Fruit fly (Drosophila melanogaster): ENCODE measurements around the gene TM9SF4.
A peak's percentile ranks its signal among the peaks of the same experiment; 100 is the strongest.

The TM9SF4 gene

DNA sequence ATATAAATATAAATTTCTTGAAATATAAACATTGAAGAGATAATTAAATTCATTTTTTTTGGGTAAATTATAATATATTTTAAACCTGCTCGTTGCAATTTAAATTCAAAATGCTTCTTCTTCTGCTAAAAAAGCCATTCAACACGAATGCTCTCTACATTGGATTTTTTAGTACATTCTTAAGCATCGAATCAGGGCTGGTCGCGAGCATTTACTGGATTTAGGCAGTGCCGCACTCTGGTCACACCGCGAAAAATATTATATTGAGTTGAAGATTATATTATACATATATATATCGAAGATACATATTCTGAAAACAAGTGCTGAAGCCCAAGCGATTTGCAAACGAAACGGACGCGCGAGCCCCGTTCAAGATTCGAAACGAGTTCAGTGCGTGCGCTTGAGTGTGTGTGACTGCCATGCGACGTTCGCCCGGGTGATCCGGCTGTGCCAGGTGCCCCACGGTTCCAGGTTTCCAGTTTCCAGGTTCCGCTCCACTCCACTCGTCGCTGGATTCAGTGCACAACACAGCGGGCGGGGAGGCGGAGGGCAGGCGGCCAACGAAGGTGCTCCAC, 66.9 kb downstream of the TM9SF4 start, which contains the start of gene Sos (continued):
- TF ChIP-seq vfl (GFP tag; optimal IDR thresholded peaks at IDR 0.05) = no peak
- TF ChIP-seq Myb (GFP tag; optimal IDR thresholded peaks at IDR 0.05) = peak; percentile 95
- no peak for TF ChIP-seq Sin3A (optimal IDR thresholded peaks at IDR 0.05)
- no peak for TF ChIP-seq C15 (GFP tag; IDR thresholded peaks at IDR 0.05)
- TF ChIP-seq Hr39 (optimal IDR thresholded peaks at IDR 0.05) = no peak
- TF ChIP-seq CG3163 (GFP tag; optimal IDR thresholded peaks at IDR 0.05) = no peak
- peak; percentile 61 for TF ChIP-seq CG15514 (GFP tag; optimal IDR thresholded peaks at IDR 0.05)
- TF ChIP-seq MBD-R2 (GFP tag; IDR thresholded peaks at IDR 0.05) = peak; percentile 87
- no peak for TF ChIP-seq H2.0 (GFP tag; IDR thresholded peaks at IDR 0.05)
- TF ChIP-seq al (GFP tag; IDR thresholded peaks at IDR 0.05) = no peak
- peak; percentile 53 for TF ChIP-seq CG13287 (GFP tag; IDR thresholded peaks at IDR 0.05; ENCODE audit: partially characterized antibody)
- 0 out of 3 replicates have a peak, but pooled peaks have one; percentile 30 for TF ChIP-seq CG34224 (GFP tag; IDR thresholded peaks at IDR 0.05; ENCODE audit: partially characterized antibody)
- no peak for TF ChIP-seq bowl (GFP tag; IDR thresholded peaks at IDR 0.05)
- TF ChIP-seq CG17912 (GFP tag; optimal IDR thresholded peaks at IDR 0.05) = peak; percentile 53
- TF ChIP-seq Sry-δ (GFP tag; optimal IDR thresholded peaks at IDR 0.05) = peak; percentile 32
- TF ChIP-seq gfzf (GFP tag; optimal IDR thresholded peaks at IDR 0.05) = peak; percentile 94
- TF ChIP-seq CG12155 (GFP tag; optimal IDR thresholded peaks at IDR 0.05) = peak; percentile 37
- TF ChIP-seq CG12659 (GFP tag; optimal IDR thresholded peaks at IDR 0.05) = peak; percentile 84
- TF ChIP-seq trem (tag; optimal IDR thresholded peaks at IDR 0.05) = peak; percentile 73
- TF ChIP-seq CG32532 (GFP tag; IDR thresholded peaks at IDR 0.05) = 0 out of 2 replicates have a peak, but pooled peaks have one; percentile 9
- TF ChIP-seq vvl (GFP tag; IDR thresholded peaks at IDR 0.05) = 0 out of 2 replicates have a peak, but pooled peaks have one; percentile 23
- TF ChIP-seq Abd-B (GFP tag; optimal IDR thresholded peaks at IDR 0.05) = peak; percentile 10
- TF ChIP-seq pzg (GFP tag; optimal IDR thresholded peaks at IDR 0.05) = peak; percentile 96
- TF ChIP-seq CG17385 (GFP tag; optimal IDR thresholded peaks at IDR 0.05) = peak; percentile 99
- TF ChIP-seq CG2116 (GFP tag; optimal IDR thresholded peaks at IDR 0.05) = peak; percentile 38
- TF ChIP-seq odd (GFP tag; optimal IDR thresholded peaks at IDR 0.05) = no peak

DNA sequence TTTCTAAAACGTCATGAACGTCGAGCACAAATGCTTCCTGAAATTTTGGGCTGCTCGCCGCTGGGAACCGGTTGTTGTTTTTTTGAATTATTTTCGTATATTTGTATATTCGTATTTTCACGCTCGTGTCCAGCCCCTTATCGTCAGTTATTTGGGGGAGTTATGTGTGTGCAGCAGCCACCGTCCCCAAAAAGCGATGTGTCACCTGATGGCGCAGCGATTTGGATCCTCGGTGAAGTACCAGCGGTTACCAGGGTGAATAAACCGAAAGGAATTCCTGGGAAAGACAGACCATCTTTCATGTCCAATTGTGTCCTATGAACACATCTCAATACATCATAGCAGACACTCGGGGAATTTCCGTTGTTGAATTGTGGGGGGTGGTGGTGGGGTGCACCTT, 73.4 kb downstream of the TM9SF4 start:
- TF ChIP-seq bbx (GFP tag; IDR thresholded peaks at IDR 0.05; ENCODE audit: partially characterized antibody) = no peak
- TF ChIP-seq crol (GFP tag; IDR thresholded peaks at IDR 0.05) = 0 out of 2 replicates have a peak, but pooled peaks have one; percentile 20

DNA sequence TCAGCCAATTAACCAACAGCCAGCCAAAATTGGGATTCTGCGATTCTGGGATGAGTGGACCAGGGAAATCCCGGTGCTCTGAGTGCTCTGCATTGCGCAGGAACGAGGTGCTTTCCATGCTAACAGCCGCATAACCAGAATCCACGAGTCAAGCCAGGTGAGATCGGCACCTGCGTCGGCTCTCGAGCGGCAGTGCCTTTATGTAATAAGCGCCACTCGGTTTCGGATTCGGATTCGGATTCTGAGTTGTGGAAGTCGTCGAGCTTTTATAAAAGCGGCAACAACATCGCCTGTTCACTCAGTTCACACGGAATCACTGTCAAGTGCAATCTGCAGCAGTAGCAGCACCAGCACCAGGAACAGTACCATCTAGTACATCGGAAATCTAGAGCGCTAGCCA, 74.2 kb downstream of the TM9SF4 start, which contains the start of gene b:
b (plus strand) TSS at position 301 of the 400 bp plus-strand sequence.
- TF ChIP-seq CG4424 (GFP tag; optimal IDR thresholded peaks at IDR 0.05) (no peak), CG17802 (tag; optimal IDR thresholded peaks at IDR 0.05) (no peak), sens (GFP tag) (no peak), sr (GFP tag; IDR thresholded peaks at IDR 0.05) (no peak), Ptx1 (GFP tag; IDR thresholded peaks at IDR 0.05) (no peak), wek (GFP tag; optimal IDR thresholded peaks at IDR 0.05) (no peak), ase (GFP tag; IDR thresholded peaks at IDR 0.05) (no peak), Camta (GFP tag; optimal IDR thresholded peaks at IDR 0.05) (no peak), Sry-δ (GFP tag; optimal IDR thresholded peaks at IDR 0.05) (no peak), lola (GFP tag; optimal IDR thresholded peaks at IDR 0.05) (no peak)
